Worm (Caenorhabditis elegans): ENCODE data around the gene zipt-9.

DNA sequence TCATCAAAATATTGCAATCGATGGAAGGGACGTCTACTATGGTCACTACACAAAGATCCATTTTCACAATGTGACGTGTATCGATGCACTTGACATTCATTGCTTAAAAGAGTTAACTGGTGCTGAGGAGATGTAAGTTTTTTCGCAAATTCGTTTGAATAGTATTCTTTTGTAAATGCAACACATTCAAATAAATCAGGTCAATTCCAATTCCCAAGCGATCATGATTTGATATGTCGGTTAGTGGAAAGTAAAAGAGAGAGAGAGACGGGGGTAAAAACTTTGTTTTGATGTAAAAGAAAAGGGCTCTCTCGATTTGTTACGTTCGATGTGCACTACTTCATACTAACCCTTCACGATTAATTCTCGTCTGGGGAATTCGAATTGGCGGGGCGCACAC, 24.8 kb downstream of the zipt-9 start:
- no peak for TF ChIP-seq ZK546.5 (tag; optimal IDR thresholded peaks at IDR 0.05)
- no peak for TF ChIP-seq lin-39 (tag; optimal IDR thresholded peaks at IDR 0.05)
- TF ChIP-seq R02D3.7 (tag; optimal IDR thresholded peaks at IDR 0.05) = no peak
- TF ChIP-seq unc-39 (tag; optimal IDR thresholded peaks at IDR 0.05) = no peak
- TF ChIP-seq snpc-4 (tag; optimal IDR thresholded peaks at IDR 0.05) = no peak
- TF ChIP-seq ama-1 (optimal IDR thresholded peaks at IDR 0.05) = no peak
- TF ChIP-seq ceh-82 (tag; optimal IDR thresholded peaks at IDR 0.05) = no peak
- TF ChIP-seq nhr-21 (tag; optimal IDR thresholded peaks at IDR 0.05) = no peak
- TF ChIP-seq nhr-237 (tag; optimal IDR thresholded peaks at IDR 0.05) = no peak
- TF ChIP-seq ztf-1 (GFP tag; conservative IDR thresholded peaks at IDR 0.05) = no peak
